Worm (Caenorhabditis elegans) whole organism, young adult: ENCODE measurements around the gene T21H3.1.

Source experiments
- B0261.1 ChIP-seq: sonication (generic microtip); optimal IDR thresholded peaks from 2 replicates; lab custom pipeline; 2016; ENCODE audit warnings: mild to moderate bottlenecking, missing genetic modification characterization, moderate library complexity, missing compliant biosample characterization
- C17E4.6 ChIP-seq: fragments of 200-800 bp; sonication (Bioruptor generic); IDR thresholded peaks from 2 replicates; pipeline ENCODE4 v1.3.6; 2022; ENCODE audit warnings: missing genetic modification reagents, missing genetic modification characterization, missing compliant biosample characterization
- F10E7.11 ChIP-seq: sonication (generic microtip); optimal IDR thresholded peaks from 2 replicates; lab custom pipeline; 2017; ENCODE audit warnings: mild to moderate bottlenecking, missing genetic modification characterization, moderate library complexity, missing compliant biosample characterization
- F39B2.1 ChIP-seq: fragments of 200-800 bp; sonication (Bioruptor generic); IDR thresholded peaks from 2 replicates; pipeline ENCODE4 v1.3.6; 2022; ENCODE audit warnings: missing genetic modification reagents, missing genetic modification characterization, missing compliant biosample characterization
- F49E8.2 ChIP-seq: sonication (generic microtip); optimal IDR thresholded peaks from 3 replicates; lab custom pipeline; 2017; ENCODE audit warnings: missing genetic modification characterization, mild to moderate bottlenecking, missing compliant biosample characterization, antibody characterized with exemption, moderate library complexity; ENCODE audit not compliant: insufficient read depth
- F57C9.4 ChIP-seq: sonication (generic microtip); optimal IDR thresholded peaks from 2 replicates; lab custom pipeline; 2017; ENCODE audit warnings: mild to moderate bottlenecking, missing genetic modification characterization, missing compliant biosample characterization
- Y67H2A.10 ChIP-seq: fragments of 200-800 bp; sonication (Bioruptor generic); conservative IDR thresholded peaks from 2 replicates; pipeline ENCODE4 v1.3.6; 2022; ENCODE audit warnings: missing genetic modification reagents, missing genetic modification characterization, missing compliant biosample characterization
- Y95B8A.8 ChIP-seq: fragments of 200-800 bp; sonication (Bioruptor generic); IDR thresholded peaks from 2 replicates; pipeline ENCODE4 v1.3.6; 2022; ENCODE audit warnings: missing genetic modification reagents, missing genetic modification characterization, missing compliant biosample characterization
- ama-1 ChIP-seq, 3 experiments: fragments of 150-350 bp in 1 of 3; sonication (generic microtip) in 2 of 3; optimal IDR thresholded peaks; 2 replicates each; lab custom pipeline; 2014 to 2018; ENCODE audit warnings: missing biosample characterization in 2 of 3, missing genetic modification characterization in 2 of 3, missing genetic modification reagents in 2 of 3
- aptf-3 ChIP-seq: fragments of 200-800 bp; sonication (Bioruptor generic); IDR thresholded peaks from 2 replicates; pipeline ENCODE4 v1.3.6; 2022; ENCODE audit warnings: missing genetic modification characterization, missing compliant biosample characterization
- atf-7 ChIP-seq: sonication (generic microtip); optimal IDR thresholded peaks from 2 replicates; lab custom pipeline; 2017; ENCODE audit warnings: mild to moderate bottlenecking, missing genetic modification characterization, missing compliant biosample characterization
- athp-1 ChIP-seq: sonication (generic microtip); optimal IDR thresholded peaks from 2 replicates; lab custom pipeline; 2017; ENCODE audit warnings: mild to moderate bottlenecking, missing genetic modification characterization, missing compliant biosample characterization
- attf-3 ChIP-seq: fragments of 200-800 bp; sonication (Bioruptor generic); conservative IDR thresholded peaks from 2 replicates; pipeline ENCODE4 v1.3.6; 2022; ENCODE audit warnings: missing genetic modification reagents, missing genetic modification characterization, missing compliant biosample characterization
- bed-1 ChIP-seq: fragments of 200-800 bp; sonication (Bioruptor generic); IDR thresholded peaks from 2 replicates; pipeline ENCODE4 v1.3.6; 2022; ENCODE audit warnings: missing genetic modification reagents, missing genetic modification characterization, missing compliant biosample characterization
- cebp-1 ChIP-seq, 2 experiments: fragments of 200-800 bp in 1 of 2; sonication (Bioruptor generic) in 1 of 2; sonication (generic microtip) in 1 of 2; IDR thresholded peaks in 1 of 2; optimal IDR thresholded peaks in 1 of 2; 2 replicates each; pipeline versions ENCODE4 v1.3.6 to Lab custom; 2017 to 2022; ENCODE audit warnings: missing compliant biosample characterization in 2 of 2, missing genetic modification characterization in 2 of 2, mild to moderate bottlenecking in 1 of 2, missing genetic modification reagents in 1 of 2, moderate library complexity in 1 of 2
- ceh-27 ChIP-seq: fragments of 200-800 bp; sonication (Bioruptor generic); optimal IDR thresholded peaks from 2 replicates; lab custom pipeline; 2018; ENCODE audit warnings: mild to moderate bottlenecking, missing genetic modification characterization, moderate library complexity, missing compliant biosample characterization
- ceh-58 ChIP-seq: fragments of 200-800 bp; sonication (Bioruptor generic); IDR thresholded peaks from 2 replicates; pipeline ENCODE4 v1.3.6; 2022; ENCODE audit warnings: missing genetic modification characterization, missing compliant biosample characterization
- ceh-91 ChIP-seq: fragments of 200-800 bp; sonication (Bioruptor generic); IDR thresholded peaks from 2 replicates; pipeline ENCODE4 v1.3.6; 2022; ENCODE audit warnings: missing genetic modification reagents, missing genetic modification characterization, missing compliant biosample characterization
- die-1 ChIP-seq: sonication (generic microtip); optimal IDR thresholded peaks from 2 replicates; lab custom pipeline; 2016; ENCODE audit warnings: missing genotype, mild to moderate bottlenecking, missing genetic modification characterization, missing compliant biosample characterization
- efl-1 ChIP-seq: fragments of 150-350 bp; optimal IDR thresholded peaks from 2 replicates; lab custom pipeline; 2014; ENCODE audit warnings: missing biosample characterization, missing genetic modification reagents, missing genetic modification characterization
- egl-44 ChIP-seq: fragments of 200-800 bp; sonication (Bioruptor generic); IDR thresholded peaks from 2 replicates; pipeline ENCODE4 v1.3.6; 2022; ENCODE audit warnings: missing genetic modification reagents, missing genetic modification characterization, missing compliant biosample characterization
- fkh-3 ChIP-seq: sonication (generic microtip); optimal IDR thresholded peaks from 2 replicates; lab custom pipeline; 2016; ENCODE audit warnings: mild to moderate bottlenecking, missing genetic modification characterization, missing compliant biosample characterization
- him-1 ChIP-seq: sonication (generic microtip); optimal IDR thresholded peaks from 2 replicates; lab custom pipeline; 2016; ENCODE audit warnings: missing genotype, missing genetic modification reagents, missing genetic modification characterization, missing compliant biosample characterization
- hlh-12 ChIP-seq: sonication (generic microtip); optimal IDR thresholded peaks from 2 replicates; lab custom pipeline; 2016; ENCODE audit warnings: missing genetic modification characterization, missing compliant biosample characterization
- lin-35 ChIP-seq, 3 experiments: fragments of 150-350 bp in 2 of 3; sonication (generic microtip) in 1 of 3; optimal IDR thresholded peaks; 2 replicates each; lab custom pipeline; 2014 to 2018; ENCODE audit warnings: missing biosample characterization in 3 of 3, missing genetic modification characterization in 3 of 3, missing genetic modification reagents in 3 of 3
- lin-54 ChIP-seq: fragments of 200-800 bp; sonication (Bioruptor generic); optimal IDR thresholded peaks from 2 replicates; lab custom pipeline; 2018; ENCODE audit warnings: mild to moderate bottlenecking, missing genetic modification characterization, missing compliant biosample characterization
- madf-10 ChIP-seq: sonication (generic microtip); optimal IDR thresholded peaks from 2 replicates; lab custom pipeline; 2016; ENCODE audit warnings: mild to moderate bottlenecking, missing genetic modification characterization, missing compliant biosample characterization
- mes-4 ChIP-seq: sonication (generic microtip); optimal IDR thresholded peaks from 2 replicates; lab custom pipeline; 2016; ENCODE audit warnings: missing genotype, missing genetic modification characterization, missing compliant biosample characterization
- nfya-1 ChIP-seq: sonication (generic microtip); optimal IDR thresholded peaks from 2 replicates; lab custom pipeline; 2017; ENCODE audit warnings: antibody characterized with exemption, missing compliant biosample characterization, missing genetic modification characterization, borderline replicate concordance; ENCODE audit not compliant: insufficient read depth
- nhr-27 ChIP-seq: fragments of 200-800 bp; sonication (Bioruptor generic); optimal IDR thresholded peaks from 2 replicates; lab custom pipeline; 2018; ENCODE audit warnings: mild to moderate bottlenecking, missing genetic modification characterization, moderate library complexity, missing compliant biosample characterization
- nhr-80 ChIP-seq: sonication (generic microtip); optimal IDR thresholded peaks from 2 replicates; lab custom pipeline; 2016; ENCODE audit warnings: missing genetic modification characterization, missing compliant biosample characterization
- nhr-90 ChIP-seq: sonication (generic microtip); optimal IDR thresholded peaks from 2 replicates; lab custom pipeline; 2016; ENCODE audit warnings: missing genotype, mild to moderate bottlenecking, missing genetic modification characterization, missing compliant biosample characterization
- pha-4 ChIP-seq: fragments of 150-350 bp; sonication (generic microtip); optimal IDR thresholded peaks from 2 replicates; lab custom pipeline; 2014; ENCODE audit warnings: missing biosample characterization, missing genetic modification reagents, missing genetic modification characterization
- rec-8 ChIP-seq, 2 experiments: sonication (generic microtip); optimal IDR thresholded peaks; 2 replicates each; lab custom pipeline; 2016; ENCODE audit warnings: mild to moderate bottlenecking in 2 of 2, missing genetic modification characterization in 2 of 2, missing genetic modification reagents in 2 of 2, missing genotype in 2 of 2, missing biosample characterization in 1 of 2, missing compliant biosample characterization in 1 of 2, moderate library complexity in 1 of 2
- snpc-3.4 ChIP-seq: sonication (generic microtip); optimal IDR thresholded peaks from 2 replicates; lab custom pipeline; 2017; ENCODE audit warnings: missing genetic modification characterization, mild to moderate bottlenecking, missing compliant biosample characterization, antibody characterized with exemption, moderate library complexity, missing genotype, missing genetic modification reagents
- sptf-2 ChIP-seq: fragments of 200-800 bp; sonication (Bioruptor generic); optimal IDR thresholded peaks from 2 replicates; lab custom pipeline; 2018; ENCODE audit warnings: mild to moderate bottlenecking, missing genetic modification characterization, missing compliant biosample characterization
- tbp1 ChIP-seq: fragments of 200-800 bp; sonication (Bioruptor generic); optimal IDR thresholded peaks from 2 replicates; lab custom pipeline; 2018; ENCODE audit warnings: mild to moderate bottlenecking, missing genetic modification characterization, missing compliant biosample characterization
- tlf-1 ChIP-seq: fragments of 200-800 bp; sonication (Bioruptor generic); optimal IDR thresholded peaks from 2 replicates; lab custom pipeline; 2018; ENCODE audit warnings: mild to moderate bottlenecking, missing genetic modification characterization, missing compliant biosample characterization
- unc-62 ChIP-seq: fragments of 150-350 bp; optimal IDR thresholded peaks from 2 replicates; lab custom pipeline; 2014; ENCODE audit warnings: missing biosample characterization, missing genetic modification reagents, missing genetic modification characterization
- zim-3 ChIP-seq: sonication (generic microtip); optimal IDR thresholded peaks from 2 replicates; lab custom pipeline; 2017; ENCODE audit warnings: mild to moderate bottlenecking, missing genetic modification characterization, moderate library complexity, missing compliant biosample characterization
- ztf-22 ChIP-seq: fragments of 200-800 bp; sonication (Bioruptor generic); optimal IDR thresholded peaks from 2 replicates; lab custom pipeline; 2018; ENCODE audit warnings: mild to moderate bottlenecking, missing genetic modification characterization, moderate library complexity, missing compliant biosample characterization
- ztf-3 ChIP-seq: fragments of 200-800 bp; sonication (Bioruptor generic); optimal IDR thresholded peaks from 2 replicates; lab custom pipeline; 2018; ENCODE audit warnings: mild to moderate bottlenecking, missing genetic modification characterization, missing compliant biosample characterization

T21H3.1 gene

DNA sequence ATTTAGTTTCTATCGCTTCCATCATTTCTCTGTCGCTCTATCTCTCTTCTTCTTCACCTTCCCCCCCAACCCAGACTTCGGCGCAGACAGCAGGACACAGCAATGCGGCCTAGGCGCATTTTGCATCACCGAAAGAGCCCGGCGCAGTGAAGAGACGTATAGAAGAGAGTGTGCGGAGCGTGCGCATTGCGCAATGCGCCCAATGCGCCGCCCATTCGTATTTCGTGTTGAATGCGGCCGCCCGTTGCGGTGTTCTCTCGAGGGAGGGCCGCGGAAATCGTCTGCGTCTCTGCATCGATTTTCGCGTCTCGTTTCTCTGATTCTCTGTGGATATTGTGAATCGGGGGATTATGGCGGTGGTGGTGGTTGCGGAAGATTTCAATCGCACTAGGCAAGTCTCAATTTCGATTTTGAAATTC lies 25.2 kb upstream of the T21H3.1 start (continued):
- TF ChIP-seq pha-4 = no peak
- TF ChIP-seq nhr-27 = peak; percentile 53
- no peak for TF ChIP-seq mes-4 (tag; lab: Kevin White, UChicago)
- TF ChIP-seq athp-1 = peak; percentile 97
- TF ChIP-seq F39B2.1 (GFP tag; lab: Robert Waterston, UW) = no peak
- 0 out of 2 replicates have a peak, but pooled peaks have one; percentile 69 for TF ChIP-seq ceh-58 (GFP tag; lab: Robert Waterston, UW)
- TF ChIP-seq lin-35 (GFP tag; optimal IDR thresholded peaks at IDR 0.05; lab: Kevin White, UChicago) = peak in 2 of 3 experiments; percentile 19 to 96
- no peak for TF ChIP-seq snpc-3.4 (tag; lab: Kevin White, UChicago)
- 0 out of 2 replicates have a peak, but pooled peaks have one; percentile 34 for TF ChIP-seq ceh-91 (GFP tag; lab: Robert Waterston, UW)
- TF ChIP-seq lin-54 (GFP tag; lab: Kevin White, UChicago) = peak; percentile 94

DNA sequence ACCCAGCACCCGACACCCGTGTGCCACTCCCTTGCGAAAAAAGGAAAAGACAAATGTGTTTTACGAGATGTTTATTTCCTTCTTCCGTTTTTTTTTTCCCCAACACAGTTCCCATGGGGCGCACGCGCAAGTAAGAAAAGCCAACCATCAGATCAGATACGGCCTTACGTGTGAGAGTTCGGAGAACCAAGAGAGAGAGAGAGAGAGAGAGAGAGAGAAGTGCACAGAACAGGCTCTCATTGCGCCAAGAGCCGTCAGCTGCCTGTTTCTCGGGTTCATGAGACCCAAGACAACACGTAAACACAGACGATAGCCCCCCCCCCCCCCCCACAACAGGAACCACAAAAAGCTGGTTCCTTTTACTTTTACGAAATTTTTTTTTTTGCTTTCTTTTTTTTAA lies 24.7 kb upstream of the T21H3.1 start:
- TF ChIP-seq F57C9.4 (tag; lab: Kevin White, UChicago) (no peak), egl-44 (GFP tag; lab: Robert Waterston, UW) (0 out of 2 replicates have a peak, but pooled peaks have one; percentile 31), snpc-3.4 (tag; lab: Kevin White, UChicago) (no peak), ama-1 (optimal IDR thresholded peaks at IDR 0.05; lab: Kevin White, UChicago) (peak; percentile 50), ama-1 (GFP tag; optimal IDR thresholded peaks at IDR 0.05; lab: Kevin White, UChicago) (no peak), B0261.1 (tag; lab: Kevin White, UChicago) (no peak)

DNA sequence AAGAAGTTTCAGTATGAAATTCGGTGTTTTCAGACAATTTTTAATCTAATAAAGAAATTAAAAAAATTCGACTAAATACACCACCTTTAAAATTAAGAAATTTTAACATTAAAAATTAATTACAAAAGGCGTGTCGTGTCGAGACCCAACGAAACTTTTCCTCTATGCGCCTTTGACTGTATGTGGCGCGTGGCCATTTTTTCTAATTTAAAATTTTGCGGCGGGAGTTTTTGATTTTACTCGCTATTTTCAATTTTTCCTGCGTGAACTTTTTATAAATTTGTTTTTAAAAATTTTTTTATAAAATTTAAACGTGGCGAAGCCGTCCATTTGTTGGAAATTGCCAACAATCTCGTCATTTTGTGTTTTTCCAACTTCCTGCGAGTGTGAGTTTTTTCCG lies 23.8 kb upstream of the T21H3.1 start:
- TF ChIP-seq rec-8 (tag; optimal IDR thresholded peaks at IDR 0.05; lab: Kevin White, UChicago) = no peak
- no peak for TF ChIP-seq madf-10 (tag; lab: Kevin White, UChicago)
- peak; percentile 40 for TF ChIP-seq tbp1 (GFP tag; lab: Kevin White, UChicago)
- TF ChIP-seq tlf-1 (GFP tag; lab: Kevin White, UChicago) = peak; percentile 65
- no peak for TF ChIP-seq nhr-80 (tag; lab: Kevin White, UChicago)
- no peak for TF ChIP-seq Y67H2A.10 (GFP tag; lab: Robert Waterston, UW)
- TF ChIP-seq attf-3 (GFP tag; lab: Robert Waterston, UW) = no peak
- peak; percentile 41; the same call in 1 of the 2 replicates for TF ChIP-seq C17E4.6 (GFP tag; lab: Robert Waterston, UW)
- TF ChIP-seq zim-3 (tag; lab: Kevin White, UChicago) = no peak
- no peak for TF ChIP-seq bed-1
- TF ChIP-seq fkh-3 (tag; lab: Kevin White, UChicago) = no peak
- TF ChIP-seq ceh-91 (GFP tag; lab: Robert Waterston, UW) = peak; percentile 86
- no peak for TF ChIP-seq die-1 (tag; lab: Kevin White, UChicago)
- no peak for TF ChIP-seq unc-62 (GFP tag; lab: Kevin White, UChicago)
- peak; percentile 87 for TF ChIP-seq efl-1
- peak; percentile 68; the same call in 1 of the 2 replicates for TF ChIP-seq Y95B8A.8 (GFP tag; lab: Robert Waterston, UW)
- no peak for TF ChIP-seq aptf-3 (GFP tag; lab: Robert Waterston, UW)
- no peak for TF ChIP-seq nfya-1
- TF ChIP-seq ztf-22 (GFP tag; lab: Kevin White, UChicago) = no peak
- no peak for TF ChIP-seq atf-7 (tag; lab: Kevin White, UChicago)
- TF ChIP-seq ztf-3 (GFP tag; lab: Kevin White, UChicago) = no peak
- TF ChIP-seq hlh-12 = no peak
- TF ChIP-seq ceh-27 = no peak
- TF ChIP-seq F49E8.2 (tag; lab: Kevin White, UChicago) = no peak
- TF ChIP-seq nhr-27 = no peak
- no peak for TF ChIP-seq egl-44 (GFP tag; lab: Robert Waterston, UW)
- TF ChIP-seq him-1 (tag; lab: Kevin White, UChicago) = no peak
- no peak for TF ChIP-seq ama-1 (optimal IDR thresholded peaks at IDR 0.05; lab: Kevin White, UChicago)
- TF ChIP-seq ama-1 (GFP tag; optimal IDR thresholded peaks at IDR 0.05; lab: Kevin White, UChicago) = no peak
- TF ChIP-seq nhr-90 (tag; lab: Kevin White, UChicago) = no peak
- TF ChIP-seq sptf-2 (GFP tag; lab: Kevin White, UChicago) = no peak
- TF ChIP-seq F10E7.11 (tag; lab: Kevin White, UChicago) = no peak
- no peak for TF ChIP-seq cebp-1 (GFP tag; IDR thresholded peaks at IDR 0.05; lab: Robert Waterston, UW)
- no peak for TF ChIP-seq cebp-1 (tag; optimal IDR thresholded peaks at IDR 0.05; lab: Kevin White, UChicago)
